Worm (Caenorhabditis elegans) whole organism, early embryonic: ENCODE results near the gene inso-1.

Source experiments
- B0310.2 ChIP-seq: sonication (generic microtip); optimal IDR thresholded peaks from 2 replicates; lab custom pipeline; 2016; ENCODE audit warnings: mild to moderate bottlenecking, missing genetic modification characterization, missing compliant biosample characterization
- F13C5.2 ChIP-seq: sonication (generic microtip); optimal IDR thresholded peaks from 2 replicates; lab custom pipeline; 2017; ENCODE audit warnings: mild to moderate bottlenecking, missing genetic modification characterization, inconsistent platforms, missing compliant biosample characterization
- aly-1 ChIP-seq: sonication (generic microtip); optimal IDR thresholded peaks from 2 replicates; lab custom pipeline; 2016; ENCODE audit warnings: missing genetic modification characterization, missing compliant biosample characterization
- ama-1 ChIP-seq: fragments of 150-350 bp; optimal IDR thresholded peaks from 2 replicates; lab custom pipeline; 2014
- ceh-13 ChIP-seq: fragments of 200-800 bp; sonication (Bioruptor generic); optimal IDR thresholded peaks from 2 replicates; lab custom pipeline; 2018; ENCODE audit warnings: mild to moderate bottlenecking, missing genetic modification characterization, missing compliant biosample characterization
- ceh-36 ChIP-seq: sonication (generic microtip); optimal IDR thresholded peaks from 2 replicates; lab custom pipeline; 2016; ENCODE audit warnings: missing genetic modification characterization, inconsistent platforms, missing compliant biosample characterization
- ets-7 ChIP-seq: sonication (generic microtip); optimal IDR thresholded peaks from 2 replicates; lab custom pipeline; 2016; ENCODE audit warnings: missing genotype, missing genetic modification characterization, missing compliant biosample characterization
- flt-1 ChIP-seq: fragments of 200-800 bp; sonication (Bioruptor generic); IDR thresholded peaks from 2 replicates; pipeline ENCODE4 v1.3.6; 2022; ENCODE audit warnings: missing genetic modification characterization, missing compliant biosample characterization
- hmbx-1 ChIP-seq: sonication (generic microtip); optimal IDR thresholded peaks from 2 replicates; lab custom pipeline; 2016; ENCODE audit warnings: mild to moderate bottlenecking, missing genetic modification characterization, missing compliant biosample characterization
- hmg-4 ChIP-seq: fragments of 200-800 bp; sonication (Bioruptor generic); optimal IDR thresholded peaks from 2 replicates; lab custom pipeline; 2018; ENCODE audit warnings: mild to moderate bottlenecking, missing genetic modification characterization, missing compliant biosample characterization
- hnd-1 ChIP-seq: sonication (generic microtip); optimal IDR thresholded peaks from 2 replicates; lab custom pipeline; 2016; ENCODE audit warnings: missing genetic modification characterization, missing compliant biosample characterization
- pes-1 ChIP-seq: fragments of 200-800 bp; sonication (Bioruptor generic); IDR thresholded peaks from 2 replicates; pipeline ENCODE4 v1.3.6; 2022; ENCODE audit warnings: missing genetic modification reagents, missing genetic modification characterization, missing compliant biosample characterization
- scrt-1 ChIP-seq: fragments of 200-800 bp; sonication (Bioruptor generic); IDR thresholded peaks from 2 replicates; pipeline ENCODE4 v1.3.6; 2022; ENCODE audit warnings: missing genetic modification characterization, missing compliant biosample characterization
- sea-1 ChIP-seq: fragments of 200-800 bp; sonication (Bioruptor generic); conservative IDR thresholded peaks from 2 replicates; pipeline ENCODE4 v1.3.6; 2022; ENCODE audit warnings: missing genetic modification characterization, missing compliant biosample characterization
- tbx-11 ChIP-seq: fragments of 200-800 bp; sonication (Bioruptor generic); IDR thresholded peaks from 2 replicates; pipeline ENCODE4 v1.3.6; 2022; ENCODE audit warnings: missing genetic modification characterization, missing compliant biosample characterization
- tbx-37 ChIP-seq: fragments of 200-800 bp; sonication (Bioruptor generic); conservative IDR thresholded peaks from 2 replicates; pipeline ENCODE4 v1.3.6; 2022; ENCODE audit warnings: missing genetic modification reagents, missing genetic modification characterization, missing compliant biosample characterization
- tra-4 ChIP-seq: sonication (generic microtip); optimal IDR thresholded peaks from 2 replicates; lab custom pipeline; 2017; ENCODE audit warnings: missing genetic modification characterization, missing compliant biosample characterization

Gene inso-1

ce11 chrX:1293471-1293870 lies 6.5 kb upstream of the inso-1 start:
- no peak for TF ChIP-seq flt-1 (GFP tag; lab: Robert Waterston, UW)
- no peak for TF ChIP-seq hmbx-1 (tag; lab: Kevin White, UChicago)
- no peak for TF ChIP-seq pes-1 (GFP tag; lab: Robert Waterston, UW)
- TF ChIP-seq F13C5.2 (tag; lab: Kevin White, UChicago), result no peak
- TF ChIP-seq hnd-1 (tag; lab: Kevin White, UChicago), result no peak
- no peak for TF ChIP-seq tra-4 (tag; lab: Kevin White, UChicago)
- no peak for TF ChIP-seq sea-1 (GFP tag; lab: Robert Waterston, UW)
- TF ChIP-seq tbx-11 (GFP tag; lab: Robert Waterston, UW), result no peak
- no peak for TF ChIP-seq aly-1 (tag; lab: Kevin White, UChicago)
- no peak for TF ChIP-seq ceh-36 (tag; lab: Kevin White, UChicago)
- no peak for TF ChIP-seq ama-1 (lab: Kevin White, UChicago)
- no peak for TF ChIP-seq B0310.2 (tag; lab: Kevin White, UChicago)
- no peak for TF ChIP-seq tbx-37 (GFP tag; lab: Robert Waterston, UW)
- no peak for TF ChIP-seq scrt-1
- no peak for TF ChIP-seq hmg-4 (GFP tag; lab: Kevin White, UChicago)
- TF ChIP-seq ets-7, result no peak
- TF ChIP-seq ceh-13 (GFP tag; lab: Kevin White, UChicago), result no peak

ce11 chrX:1294607-1295303 lies 5.2 kb upstream of the inso-1 start, which contains the start of gene dop-4:
TSS of gene dop-4 (plus strand) at chrX:1295253.
- TF ChIP-seq F13C5.2 (tag; lab: Kevin White, UChicago) (no peak), hmbx-1 (tag; lab: Kevin White, UChicago) (no peak), aly-1 (tag; lab: Kevin White, UChicago) (no peak), tbx-37 (GFP tag; lab: Robert Waterston, UW) (no peak), pes-1 (GFP tag; lab: Robert Waterston, UW) (no peak)

ce11 chrX:1295713-1296112 lies 4.2 kb upstream of the inso-1 start:
- no peak for TF ChIP-seq hnd-1 (tag; lab: Kevin White, UChicago)
- TF ChIP-seq ceh-36 (tag; lab: Kevin White, UChicago), result no peak
- TF ChIP-seq B0310.2 (tag; lab: Kevin White, UChicago), result no peak
- TF ChIP-seq hmbx-1 (tag; lab: Kevin White, UChicago), result no peak
- TF ChIP-seq tbx-37 (GFP tag; lab: Robert Waterston, UW), result no peak
- no peak for TF ChIP-seq sea-1 (GFP tag; lab: Robert Waterston, UW)
- TF ChIP-seq scrt-1, result no peak
- no peak for TF ChIP-seq F13C5.2 (tag; lab: Kevin White, UChicago)
- TF ChIP-seq pes-1 (GFP tag; lab: Robert Waterston, UW), result no peak
- no peak for TF ChIP-seq hmg-4 (GFP tag; lab: Kevin White, UChicago)
- no peak for TF ChIP-seq tra-4 (tag; lab: Kevin White, UChicago)
- TF ChIP-seq tbx-11 (GFP tag; lab: Robert Waterston, UW), result no peak
- no peak for TF ChIP-seq ets-7

- TF ChIP-seq F13C5.2 (tag; lab: Kevin White, UChicago), result peak; percentile 77
- TF ChIP-seq ama-1 (lab: Kevin White, UChicago), result no peak
- 0 out of 2 replicates have a peak, but pooled peaks have one; percentile 48 for TF ChIP-seq scrt-1
- peak; percentile 68 for TF ChIP-seq aly-1 (tag; lab: Kevin White, UChicago)
- TF ChIP-seq ets-7, result peak; percentile 3
- TF ChIP-seq hnd-1 (tag; lab: Kevin White, UChicago), result no peak
- no peak for TF ChIP-seq ceh-36 (tag; lab: Kevin White, UChicago)
- TF ChIP-seq flt-1 (GFP tag; lab: Robert Waterston, UW), result peak; percentile 43; the same call in 1 of the 2 replicates
- peak; percentile 90 for TF ChIP-seq hmg-4 (GFP tag; lab: Kevin White, UChicago)
- TF ChIP-seq tbx-37 (GFP tag; lab: Robert Waterston, UW), result peak; percentile 46
Measured at ce11 chrX:1302267-1302666, 2.3 kb downstream of the inso-1 start.

- no peak for TF ChIP-seq B0310.2 (tag; lab: Kevin White, UChicago)
- TF ChIP-seq ama-1 (lab: Kevin White, UChicago), result no peak
- no peak for TF ChIP-seq ceh-36 (tag; lab: Kevin White, UChicago)
- no peak for TF ChIP-seq pes-1 (GFP tag; lab: Robert Waterston, UW)
- no peak for TF ChIP-seq flt-1 (GFP tag; lab: Robert Waterston, UW)
- no peak for TF ChIP-seq ceh-13 (GFP tag; lab: Kevin White, UChicago)
- TF ChIP-seq F13C5.2 (tag; lab: Kevin White, UChicago), result no peak
- TF ChIP-seq aly-1 (tag; lab: Kevin White, UChicago), result no peak
- TF ChIP-seq hmg-4 (GFP tag; lab: Kevin White, UChicago), result no peak
- no peak for TF ChIP-seq tbx-37 (GFP tag; lab: Robert Waterston, UW)
- no peak for TF ChIP-seq ets-7
- TF ChIP-seq tra-4 (tag; lab: Kevin White, UChicago), result no peak
- no peak for TF ChIP-seq hnd-1 (tag; lab: Kevin White, UChicago)
- TF ChIP-seq sea-1 (GFP tag; lab: Robert Waterston, UW), result no peak
- TF ChIP-seq hmbx-1 (tag; lab: Kevin White, UChicago), result no peak
- no peak for TF ChIP-seq tbx-11 (GFP tag; lab: Robert Waterston, UW)
- no peak for TF ChIP-seq scrt-1
Measured at ce11 chrX:1309446-1309845, 9.5 kb downstream of the inso-1 start.

ce11 chrX:1311084-1311483 lies 11.1 kb downstream of the inso-1 start, which contains the start of gene H42K12.3:
TSS of gene H42K12.3 (plus strand) at chrX:1311391.
- no peak for TF ChIP-seq tra-4 (tag; lab: Kevin White, UChicago)
- TF ChIP-seq flt-1 (GFP tag; lab: Robert Waterston, UW), result no peak
- TF ChIP-seq ceh-36 (tag; lab: Kevin White, UChicago), result no peak
- no peak for TF ChIP-seq pes-1 (GFP tag; lab: Robert Waterston, UW)
- no peak for TF ChIP-seq ets-7
- TF ChIP-seq scrt-1, result no peak
- TF ChIP-seq sea-1 (GFP tag; lab: Robert Waterston, UW), result no peak
- no peak for TF ChIP-seq F13C5.2 (tag; lab: Kevin White, UChicago)
- TF ChIP-seq tbx-37 (GFP tag; lab: Robert Waterston, UW), result no peak
- no peak for TF ChIP-seq hmg-4 (GFP tag; lab: Kevin White, UChicago)
- no peak for TF ChIP-seq aly-1 (tag; lab: Kevin White, UChicago)
- TF ChIP-seq ceh-13 (GFP tag; lab: Kevin White, UChicago), result no peak
- no peak for TF ChIP-seq tbx-11 (GFP tag; lab: Robert Waterston, UW)
- no peak for TF ChIP-seq ama-1 (lab: Kevin White, UChicago)
